Worm (Caenorhabditis elegans) whole organism, L1 larva: ENCODE data around the gene rde-12.

ENCODE experiments used
- C04F5.9 ChIP-seq: sonication (generic microtip); optimal IDR thresholded peaks from 2 replicates; lab custom pipeline; 2016; ENCODE audit warnings: missing genetic modification characterization, missing compliant biosample characterization
- C34B4.2 ChIP-seq: sonication (generic microtip); optimal IDR thresholded peaks from 2 replicates; lab custom pipeline; 2017; ENCODE audit warnings: mild to moderate bottlenecking, missing genetic modification characterization, missing compliant biosample characterization
- F16B12.6 ChIP-seq: fragments of 150-350 bp; optimal IDR thresholded peaks from 2 replicates; lab custom pipeline; 2014; ENCODE audit warnings: missing biosample characterization, missing genetic modification characterization
- Y116A8C.19 ChIP-seq: sonication (generic microtip); optimal IDR thresholded peaks from 2 replicates; lab custom pipeline; 2016; ENCODE audit warnings: missing compliant biosample characterization, missing genetic modification characterization, borderline replicate concordance
- aly-2 ChIP-seq: fragments of 150-350 bp; optimal IDR thresholded peaks from 2 replicates; lab custom pipeline; 2014; ENCODE audit warnings: missing biosample characterization, missing genetic modification characterization
- ama-1 ChIP-seq: fragments of 150-350 bp; optimal IDR thresholded peaks from 2 replicates; lab custom pipeline; 2014
- blmp-1 ChIP-seq: fragments of 150-350 bp; optimal IDR thresholded peaks from 2 replicates; lab custom pipeline; 2014; ENCODE audit warnings: missing biosample characterization, missing genetic modification characterization
- ceh-8 ChIP-seq: fragments of 200-800 bp; sonication (Bioruptor generic); optimal IDR thresholded peaks from 2 replicates; lab custom pipeline; 2018; ENCODE audit warnings: mild to moderate bottlenecking, missing genetic modification characterization, moderate library complexity, missing compliant biosample characterization
- ceh-88 ChIP-seq: fragments of 200-800 bp; sonication (Bioruptor generic); IDR thresholded peaks from 2 replicates; pipeline ENCODE4 v1.3.6; 2022; ENCODE audit warnings: missing genetic modification characterization, missing compliant biosample characterization
- ces-1 ChIP-seq: fragments of 150-350 bp; optimal IDR thresholded peaks from 2 replicates; lab custom pipeline; 2014; ENCODE audit warnings: missing biosample characterization, missing genetic modification reagents, missing genetic modification characterization
- dpl-1 ChIP-seq, 3 experiments: fragments of 150-350 bp in 2 of 3; sonication (generic microtip) in 1 of 3; optimal IDR thresholded peaks; 2 replicates each; lab custom pipeline; 2014 to 2017; ENCODE audit warnings: missing biosample characterization in 3 of 3, missing genetic modification characterization in 3 of 3, missing genetic modification reagents in 3 of 3
- dsc-1 ChIP-seq: sonication (generic microtip); optimal IDR thresholded peaks from 2 replicates; lab custom pipeline; 2016; ENCODE audit warnings: mild to moderate bottlenecking, missing genetic modification characterization, missing compliant biosample characterization
- efl-1 ChIP-seq, 4 experiments: fragments of 150-350 bp; optimal IDR thresholded peaks in 3 of 4; peaks in 1 of 4; 1 replicate in 1 of 4; 2 replicates in 3 of 4; lab custom pipeline; 2014; ENCODE audit warnings: missing biosample characterization in 2 of 4, missing genetic modification characterization in 2 of 4, missing genetic modification reagents in 2 of 4
- egl-13 ChIP-seq: sonication (generic microtip); optimal IDR thresholded peaks from 2 replicates; lab custom pipeline; 2016; ENCODE audit warnings: missing genotype, missing genetic modification reagents, missing genetic modification characterization, missing compliant biosample characterization
- elt-2 ChIP-seq: sonication (generic microtip); optimal IDR thresholded peaks from 2 replicates; lab custom pipeline; 2016; ENCODE audit warnings: missing genetic modification characterization, mild to moderate bottlenecking, inconsistent platforms, missing compliant biosample characterization, missing genetic modification reagents
- ets-5 ChIP-seq: fragments of 200-800 bp; sonication (Bioruptor generic); IDR thresholded peaks from 2 replicates; pipeline ENCODE4 v1.3.6; 2022; ENCODE audit warnings: missing genetic modification characterization, missing compliant biosample characterization
- fkh-10 ChIP-seq: sonication (generic microtip); optimal IDR thresholded peaks from 2 replicates; lab custom pipeline; 2017; ENCODE audit warnings: missing biosample characterization, missing genetic modification reagents, missing genetic modification characterization
- fos-1 ChIP-seq: fragments of 150-350 bp; optimal IDR thresholded peaks from 2 replicates; lab custom pipeline; 2014; ENCODE audit warnings: missing biosample characterization, missing genetic modification characterization
- hlh-4 ChIP-seq: sonication (generic microtip); optimal IDR thresholded peaks from 2 replicates; lab custom pipeline; 2016; ENCODE audit warnings: mild to moderate bottlenecking, missing genetic modification characterization, missing compliant biosample characterization
- hpl-2 ChIP-seq: fragments of 150-350 bp; optimal IDR thresholded peaks from 2 replicates; lab custom pipeline; 2014; ENCODE audit warnings: missing biosample characterization, missing genetic modification reagents, missing genetic modification characterization
- irx-1 ChIP-seq: sonication (generic microtip); optimal IDR thresholded peaks from 2 replicates; lab custom pipeline; 2016; ENCODE audit warnings: missing genetic modification characterization, missing compliant biosample characterization
- lin-13 ChIP-seq: fragments of 150-350 bp; optimal IDR thresholded peaks from 2 replicates; lab custom pipeline; 2014; ENCODE audit warnings: missing biosample characterization, missing genetic modification reagents, missing genetic modification characterization
- lin-14 ChIP-seq: fragments of 200-800 bp; sonication (Bioruptor generic); optimal IDR thresholded peaks from 2 replicates; lab custom pipeline; 2018; ENCODE audit warnings: mild to moderate bottlenecking, missing genetic modification characterization, moderate library complexity, missing compliant biosample characterization
- lin-15B ChIP-seq: fragments of 150-350 bp; sonication (generic microtip); optimal IDR thresholded peaks from 3 replicates; lab custom pipeline; 2014; ENCODE audit warnings: missing biosample characterization, missing genetic modification characterization
- lin-35 ChIP-seq, 2 experiments: fragments of 150-350 bp; optimal IDR thresholded peaks; 2 replicates each; lab custom pipeline; 2014; ENCODE audit warnings: missing biosample characterization in 2 of 2, missing genetic modification characterization in 2 of 2, missing genetic modification reagents in 2 of 2
- lin-39 ChIP-seq: fragments of 150-350 bp; optimal IDR thresholded peaks from 2 replicates; lab custom pipeline; 2014; ENCODE audit warnings: missing biosample characterization, missing genetic modification reagents, missing genetic modification characterization
- lir-3 ChIP-seq: sonication (generic microtip); optimal IDR thresholded peaks from 2 replicates; lab custom pipeline; 2016; ENCODE audit warnings: mild to moderate bottlenecking, missing genetic modification characterization, moderate library complexity, missing compliant biosample characterization; ENCODE audit not compliant: poor library complexity
- lsy-2 ChIP-seq, 2 experiments: fragments of 150-350 bp; optimal IDR thresholded peaks; 2 replicates each; lab custom pipeline; 2014; ENCODE audit warnings: missing biosample characterization in 2 of 2, missing genetic modification characterization in 2 of 2
- nhr-12 ChIP-seq: sonication (generic microtip); optimal IDR thresholded peaks from 2 replicates; lab custom pipeline; 2017; ENCODE audit warnings: missing biosample characterization, missing genetic modification characterization
- nhr-20 ChIP-seq: sonication (generic microtip); optimal IDR thresholded peaks from 2 replicates; lab custom pipeline; 2016; ENCODE audit warnings: mild to moderate bottlenecking, missing genetic modification characterization, missing compliant biosample characterization
- nhr-237 ChIP-seq: fragments of 150-350 bp; optimal IDR thresholded peaks from 2 replicates; lab custom pipeline; 2014; ENCODE audit warnings: missing biosample characterization, missing genetic modification characterization
- nhr-47 ChIP-seq: sonication (generic microtip); optimal IDR thresholded peaks from 2 replicates; lab custom pipeline; 2016; ENCODE audit warnings: mild to moderate bottlenecking, missing genetic modification characterization, moderate library complexity, missing compliant biosample characterization
- nhr-71 ChIP-seq: sonication (generic microtip); optimal IDR thresholded peaks from 2 replicates; lab custom pipeline; 2016; ENCODE audit warnings: mild to moderate bottlenecking, missing genetic modification characterization, moderate library complexity, missing compliant biosample characterization
- nhr-76 ChIP-seq: sonication (generic microtip); optimal IDR thresholded peaks from 2 replicates; lab custom pipeline; 2017; ENCODE audit warnings: missing biosample characterization, missing genetic modification characterization
- nhr-77 ChIP-seq: fragments of 150-350 bp; optimal IDR thresholded peaks from 2 replicates; lab custom pipeline; 2014; ENCODE audit warnings: missing biosample characterization, missing genetic modification characterization
- nhr-90 ChIP-seq: sonication (generic microtip); optimal IDR thresholded peaks from 2 replicates; lab custom pipeline; 2016; ENCODE audit warnings: mild to moderate bottlenecking, missing genetic modification characterization, missing compliant biosample characterization; ENCODE audit not compliant: poor library complexity
- pag-3 ChIP-seq: sonication (generic microtip); optimal IDR thresholded peaks from 2 replicates; lab custom pipeline; 2017; ENCODE audit warnings: missing genetic modification characterization, mild to moderate bottlenecking, missing compliant biosample characterization, antibody characterized with exemption, borderline replicate concordance; ENCODE audit not compliant: insufficient read depth
- pax-3 ChIP-seq: fragments of 200-800 bp; sonication (Bioruptor generic); optimal IDR thresholded peaks from 2 replicates; lab custom pipeline; 2018; ENCODE audit warnings: mild to moderate bottlenecking, missing genetic modification characterization, moderate library complexity, missing compliant biosample characterization
- skn-1 ChIP-seq: fragments of 150-350 bp; optimal IDR thresholded peaks from 2 replicates; lab custom pipeline; 2014; ENCODE audit warnings: missing biosample characterization, missing genetic modification characterization
- sox-4 ChIP-seq: sonication (generic microtip); optimal IDR thresholded peaks from 2 replicates; lab custom pipeline; 2016; ENCODE audit warnings: missing genetic modification characterization, missing compliant biosample characterization
- sptf-1 ChIP-seq: fragments of 150-350 bp; optimal IDR thresholded peaks from 2 replicates; lab custom pipeline; 2014; ENCODE audit warnings: missing biosample characterization, missing genetic modification characterization
- sup-37 ChIP-seq: fragments of 200-800 bp; sonication (Bioruptor generic); optimal IDR thresholded peaks from 2 replicates; lab custom pipeline; 2018; ENCODE audit warnings: mild to moderate bottlenecking, missing genetic modification characterization, missing compliant biosample characterization
- swsn-7 ChIP-seq: sonication (generic microtip); optimal IDR thresholded peaks from 2 replicates; lab custom pipeline; 2016; ENCODE audit warnings: missing genetic modification characterization, missing compliant biosample characterization
- tbx-2 ChIP-seq: sonication (generic microtip); optimal IDR thresholded peaks from 2 replicates; lab custom pipeline; 2016; ENCODE audit warnings: missing genetic modification characterization, missing compliant biosample characterization
- tlp-1 ChIP-seq: fragments of 150-350 bp; optimal IDR thresholded peaks from 2 replicates; lab custom pipeline; 2014; ENCODE audit warnings: missing biosample characterization, missing genetic modification characterization
- unc-30 ChIP-seq: sonication (generic microtip); optimal IDR thresholded peaks from 2 replicates; lab custom pipeline; 2017; ENCODE audit warnings: missing biosample characterization, missing genetic modification characterization
- unc-98 ChIP-seq: fragments of 200-800 bp; sonication (Bioruptor generic); IDR thresholded peaks from 2 replicates; pipeline ENCODE4 v1.3.6; 2022; ENCODE audit warnings: missing genetic modification characterization, missing compliant biosample characterization
- vab-15 ChIP-seq: sonication (generic microtip); optimal IDR thresholded peaks from 2 replicates; lab custom pipeline; 2017; ENCODE audit warnings: missing genotype, mild to moderate bottlenecking, missing genetic modification characterization, missing compliant biosample characterization
- xbp-1 ChIP-seq: sonication (generic microtip); optimal IDR thresholded peaks from 2 replicates; lab custom pipeline; 2016; ENCODE audit warnings: missing genetic modification characterization, missing compliant biosample characterization
- zag-1 ChIP-seq: fragments of 150-350 bp; optimal IDR thresholded peaks from 2 replicates; lab custom pipeline; 2014; ENCODE audit warnings: missing biosample characterization, missing genetic modification characterization
- zip-4 ChIP-seq: fragments of 200-800 bp; sonication (Bioruptor generic); optimal IDR thresholded peaks from 2 replicates; lab custom pipeline; 2018; ENCODE audit warnings: mild to moderate bottlenecking, missing genetic modification characterization, moderate library complexity, missing compliant biosample characterization
- ztf-11 ChIP-seq, 2 experiments: sonication (generic microtip); optimal IDR thresholded peaks; 2 replicates each; lab custom pipeline; 2016 to 2017; ENCODE audit warnings: missing genetic modification characterization in 2 of 2, missing biosample characterization in 1 of 2, missing compliant biosample characterization in 1 of 2
- ztf-4 ChIP-seq: fragments of 150-350 bp; optimal IDR thresholded peaks from 2 replicates; lab custom pipeline; 2014; ENCODE audit warnings: missing biosample characterization, missing genetic modification characterization

Gene rde-12

ce11 chrV:13658577-13658976 is 6.6 kb upstream of the rde-12 start (continued):
- peak; percentile 94 for TF ChIP-seq nhr-90 (tag; lab: Kevin White, UChicago)
- TF ChIP-seq hlh-4 (tag; lab: Kevin White, UChicago) = no peak
- no peak for TF ChIP-seq aly-2 (tag; lab: Kevin White, UChicago)
- TF ChIP-seq ets-5 (GFP tag; lab: Robert Waterston, UW) = no peak
- no peak for TF ChIP-seq unc-30 (tag; lab: Kevin White, UChicago)
- peak; percentile 69 for TF ChIP-seq pag-3
- no peak for TF ChIP-seq ceh-8 (GFP tag; lab: Kevin White, UChicago)
- peak; percentile 58 for TF ChIP-seq C04F5.9 (tag; lab: Kevin White, UChicago)
- TF ChIP-seq fos-1 (tag; lab: Kevin White, UChicago) = peak; percentile 17
- TF ChIP-seq nhr-12 = no peak
- TF ChIP-seq dpl-1 (GFP tag; optimal IDR thresholded peaks at IDR 0.05; lab: Kevin White, UChicago) = peak; percentile 59 to 83 (median 74)
- peak; percentile 59 for TF ChIP-seq ceh-88 (GFP tag; lab: Robert Waterston, UW)
- no peak for TF ChIP-seq nhr-76 (tag; lab: Kevin White, UChicago)
- peak; percentile 98 for TF ChIP-seq nhr-20 (tag; lab: Kevin White, UChicago)
- peak; percentile 88 for TF ChIP-seq irx-1 (tag; lab: Kevin White, UChicago)
- TF ChIP-seq ztf-11 (tag; optimal IDR thresholded peaks at IDR 0.05; lab: Kevin White, UChicago) = peak in 1 of 2 experiments; percentile 68
- TF ChIP-seq dsc-1 (tag; lab: Kevin White, UChicago) = peak; percentile 53
- no peak for TF ChIP-seq nhr-237 (tag; lab: Kevin White, UChicago)
- TF ChIP-seq pax-3 (tag; lab: Kevin White, UChicago) = peak; percentile 95
- TF ChIP-seq tlp-1 (tag; lab: Kevin White, UChicago) = no peak
- peak; percentile 83 for TF ChIP-seq ztf-4 (tag; lab: Kevin White, UChicago)
- TF ChIP-seq ama-1 (lab: Kevin White, UChicago) = no peak
- peak; percentile 91 for TF ChIP-seq tbx-2 (tag; lab: Kevin White, UChicago)
- TF ChIP-seq egl-13 (tag; lab: Kevin White, UChicago) = peak; percentile 52
- TF ChIP-seq sox-4 (tag; lab: Kevin White, UChicago) = peak; percentile 38
- TF ChIP-seq blmp-1 (tag; lab: Kevin White, UChicago) = peak; percentile 97
- TF ChIP-seq nhr-47 (tag; lab: Kevin White, UChicago) = peak; percentile 91
- TF ChIP-seq swsn-7 (tag; lab: Kevin White, UChicago) = peak; percentile 69
- TF ChIP-seq zag-1 (tag; lab: Kevin White, UChicago) = no peak
- TF ChIP-seq lin-14 (GFP tag; lab: Kevin White, UChicago) = peak; percentile 99
- TF ChIP-seq lin-13 (GFP tag; lab: Kevin White, UChicago) = peak; percentile 74
- TF ChIP-seq hpl-2 (GFP tag; lab: Kevin White, UChicago) = peak; percentile 63
- no peak for TF ChIP-seq C34B4.2 (tag; lab: Kevin White, UChicago)
- TF ChIP-seq efl-1 (optimal IDR thresholded peaks at IDR 0.05; lab: Kevin White, UChicago) = peak; percentile 43 to 65
- peak; percentile 64 to 95 for TF ChIP-seq efl-1 (GFP tag; optimal IDR thresholded peaks at IDR 0.05 in 1 of 2; lab: Kevin White, UChicago)
- no peak for TF ChIP-seq unc-98 (GFP tag; lab: Robert Waterston, UW)
- peak; percentile 93 for TF ChIP-seq elt-2
- TF ChIP-seq lin-15B (tag; lab: Kevin White, UChicago) = no peak
- TF ChIP-seq sptf-1 (tag; lab: Kevin White, UChicago) = no peak
- peak; percentile 98 for TF ChIP-seq nhr-71
- peak; percentile 6 for TF ChIP-seq zip-4 (GFP tag; lab: Kevin White, UChicago)
- TF ChIP-seq fkh-10 (GFP tag; lab: Kevin White, UChicago) = no peak
- TF ChIP-seq skn-1 (tag; lab: Kevin White, UChicago) = peak; percentile 70
- peak; percentile 57 for TF ChIP-seq xbp-1
- no peak for TF ChIP-seq F16B12.6
- no peak for TF ChIP-seq sup-37
- TF ChIP-seq nhr-77 (tag; lab: Kevin White, UChicago) = no peak
- peak; percentile 64 for TF ChIP-seq lir-3
- TF ChIP-seq lin-39 = no peak
- TF ChIP-seq ces-1 = no peak
- no peak for TF ChIP-seq vab-15
- TF ChIP-seq Y116A8C.19 (tag; lab: Kevin White, UChicago) = no peak
- peak; percentile 69 to 72 for TF ChIP-seq lsy-2 (tag; optimal IDR thresholded peaks at IDR 0.05; lab: Kevin White, UChicago)
- peak; percentile 49 to 90 for TF ChIP-seq lin-35 (GFP tag; optimal IDR thresholded peaks at IDR 0.05; lab: Kevin White, UChicago)
